Fruit fly (Drosophila melanogaster): ENCODE data around the gene Prosalpha3T.

DNA sequence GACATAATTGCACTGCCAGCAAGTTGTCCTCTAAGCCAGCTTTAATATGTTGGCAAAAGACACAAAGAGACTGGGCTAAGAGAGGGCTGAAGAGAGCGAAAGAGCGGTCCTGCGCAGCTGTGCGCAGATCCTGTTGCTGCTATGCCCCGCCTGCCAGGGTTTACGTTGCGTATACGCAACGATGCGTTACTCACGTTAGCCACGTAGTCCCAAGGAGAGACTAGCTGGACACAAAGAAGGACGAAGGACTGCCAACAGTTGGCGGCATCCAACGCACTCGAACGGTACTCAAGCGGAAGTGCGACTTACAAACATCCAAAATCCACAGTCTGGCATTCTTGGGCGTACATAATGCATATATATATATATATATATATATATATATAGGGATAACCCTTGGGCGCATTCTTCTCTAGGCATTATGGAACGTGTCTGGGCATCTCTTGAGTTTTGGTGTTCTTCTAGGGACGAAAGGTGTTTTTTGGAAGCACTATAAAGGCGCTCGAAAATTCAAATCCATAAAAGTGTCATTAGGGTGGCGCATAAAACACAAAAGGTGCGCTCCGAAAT, 3.3 kb downstream of the Prosalpha3T start:
- TF ChIP-seq CG8478 (optimal IDR thresholded peaks at IDR 0.05) (no peak), CTCF (optimal IDR thresholded peaks at IDR 0.05) (no peak)
